Fruit fly (Drosophila melanogaster) whole organism, prepupa: Measurements from ENCODE around the gene beat-VI.

ENCODE experiments used
- CG10631 ChIP-seq: fragments of 200-800 bp; sonication (Bioruptor generic); optimal IDR thresholded peaks from 2 replicates; lab custom pipeline; 2016; ENCODE audit warnings: missing biosample characterization, missing genetic modification characterization
- CG11294 ChIP-seq: fragments of 200-800 bp; sonication (Bioruptor generic); IDR thresholded peaks from 2 replicates; pipeline ENCODE4 v1.3.6; 2022; ENCODE audit warnings: missing biosample characterization, missing genetic modification characterization
- CG11762 ChIP-seq: fragments of 200-800 bp; sonication (Bioruptor generic); optimal IDR thresholded peaks from 3 replicates; lab custom pipeline; 2016; ENCODE audit warnings: missing biosample characterization, missing genetic modification characterization; ENCODE audit not compliant: insufficient read depth
- CG1621 ChIP-seq: fragments of 200-800 bp; sonication (Bioruptor generic); optimal IDR thresholded peaks from 3 replicates; lab custom pipeline; 2018; ENCODE audit warnings: missing biosample characterization, mild to moderate bottlenecking, missing genetic modification characterization
- CG16779 ChIP-seq: fragments of 200-800 bp; sonication (Bioruptor generic); optimal IDR thresholded peaks from 3 replicates; lab custom pipeline; 2017; ENCODE audit warnings: missing biosample characterization, mild to moderate bottlenecking, missing genetic modification characterization
- CG3032 ChIP-seq: fragments of 200-800 bp; optimal IDR thresholded peaks from 2 replicates; lab custom pipeline; 2019; ENCODE audit warnings: missing biosample characterization, mild to moderate bottlenecking, missing genetic modification characterization, moderate library complexity
- CG31627 ChIP-seq: fragments of 200-800 bp; sonication (Bioruptor generic); optimal IDR thresholded peaks from 3 replicates; lab custom pipeline; 2016; ENCODE audit warnings: missing biosample characterization, missing genetic modification characterization
- CG32006 ChIP-seq: fragments of 200-800 bp; sonication (Bioruptor generic); optimal IDR thresholded peaks from 3 replicates; lab custom pipeline; 2017; ENCODE audit warnings: missing biosample characterization, mild to moderate bottlenecking, missing genetic modification characterization
- CG3919 ChIP-seq: fragments of 200-800 bp; sonication (Bioruptor generic); optimal IDR thresholded peaks from 3 replicates; lab custom pipeline; 2016; ENCODE audit warnings: missing biosample characterization, missing genetic modification characterization
- CG6163 ChIP-seq: fragments of 200-800 bp; sonication (Bioruptor generic); IDR thresholded peaks from 3 replicates; pipeline ENCODE4 v1.3.6; 2022; ENCODE audit warnings: missing biosample characterization, missing genetic modification characterization
- CG6276 ChIP-seq: fragments of 200-800 bp; sonication (Bioruptor generic); optimal IDR thresholded peaks from 2 replicates; lab custom pipeline; 2017; ENCODE audit warnings: missing biosample characterization, mild to moderate bottlenecking, missing genetic modification characterization
- CG6808 ChIP-seq: fragments of 200-800 bp; sonication (Bioruptor generic); optimal IDR thresholded peaks from 3 replicates; lab custom pipeline; 2017; ENCODE audit warnings: missing biosample characterization, missing genetic modification characterization, mild to moderate bottlenecking, moderate library complexity, missing genetic modification reagents
- CG7368 ChIP-seq: fragments of 200-800 bp; sonication (Bioruptor generic); optimal IDR thresholded peaks from 3 replicates; lab custom pipeline; 2016; ENCODE audit warnings: missing biosample characterization, missing genetic modification characterization
- CG8319 ChIP-seq: fragments of 200-800 bp; sonication (Bioruptor generic); optimal IDR thresholded peaks from 3 replicates; lab custom pipeline; 2016; ENCODE audit warnings: missing biosample characterization, missing genetic modification characterization
- CG9139 ChIP-seq: fragments of 200-800 bp; sonication (Bioruptor generic); optimal IDR thresholded peaks from 3 replicates; lab custom pipeline; 2017; ENCODE audit warnings: missing biosample characterization, mild to moderate bottlenecking, missing genetic modification characterization
- Eip93F ChIP-seq: fragments of 200-800 bp; sonication (Bioruptor generic); optimal IDR thresholded peaks from 2 replicates; lab custom pipeline; 2016; ENCODE audit warnings: missing biosample characterization, mild to moderate bottlenecking, missing genetic modification characterization
- Ets21C ChIP-seq: fragments of 200-800 bp; sonication (Bioruptor generic); optimal IDR thresholded peaks from 3 replicates; lab custom pipeline; 2016; ENCODE audit warnings: missing biosample characterization, missing genetic modification characterization
- Ets96B ChIP-seq: fragments of 200-800 bp; optimal IDR thresholded peaks from 2 replicates; lab custom pipeline; 2019; ENCODE audit warnings: missing biosample characterization, mild to moderate bottlenecking, missing genetic modification characterization, moderate library complexity
- Gug ChIP-seq: fragments of 200-800 bp; sonication (Bioruptor generic); IDR thresholded peaks from 2 replicates; pipeline ENCODE4 v1.3.6; 2022; ENCODE audit warnings: missing biosample characterization, missing genetic modification characterization
- Hr39 ChIP-seq: fragments of 200-800 bp; sonication (Bioruptor generic); optimal IDR thresholded peaks from 2 replicates; lab custom pipeline; 2016; ENCODE audit warnings: missing biosample characterization, missing genetic modification characterization
- Hr4 ChIP-seq: fragments of 200-800 bp; sonication (Bioruptor generic); optimal IDR thresholded peaks from 3 replicates; lab custom pipeline; 2016; ENCODE audit warnings: missing biosample characterization, missing genetic modification characterization
- Lpt ChIP-seq: fragments of 200-800 bp; sonication (Bioruptor generic); optimal IDR thresholded peaks from 3 replicates; lab custom pipeline; 2016; ENCODE audit warnings: missing biosample characterization, missing genetic modification characterization
- Met ChIP-seq: fragments of 200-800 bp; sonication (Bioruptor generic); optimal IDR thresholded peaks from 3 replicates; lab custom pipeline; 2016; ENCODE audit warnings: missing biosample characterization, missing genetic modification characterization
- Smox ChIP-seq: fragments of 200-800 bp; sonication (Bioruptor generic); optimal IDR thresholded peaks from 3 replicates; lab custom pipeline; 2016; ENCODE audit warnings: missing biosample characterization, missing genetic modification characterization
- Sox102F ChIP-seq: fragments of 200-800 bp; sonication (Bioruptor generic); optimal IDR thresholded peaks from 2 replicates; lab custom pipeline; 2016; ENCODE audit warnings: missing biosample characterization, mild to moderate bottlenecking, missing genetic modification characterization
- Sox15 ChIP-seq: fragments of 200-800 bp; sonication (Bioruptor generic); optimal IDR thresholded peaks from 3 replicates; lab custom pipeline; 2016; ENCODE audit warnings: missing biosample characterization, missing genetic modification characterization
- achi ChIP-seq: fragments of 200-800 bp; sonication (Bioruptor generic); optimal IDR thresholded peaks from 3 replicates; lab custom pipeline; 2016; ENCODE audit warnings: missing biosample characterization, missing genetic modification characterization
- acj6 ChIP-seq: fragments of 200-800 bp; sonication (Bioruptor generic); optimal IDR thresholded peaks from 3 replicates; lab custom pipeline; 2016; ENCODE audit warnings: missing biosample characterization, missing genetic modification characterization
- esn ChIP-seq: fragments of 200-800 bp; sonication (Bioruptor generic); optimal IDR thresholded peaks from 2 replicates; lab custom pipeline; 2016; ENCODE audit warnings: missing biosample characterization, mild to moderate bottlenecking, missing genetic modification characterization, moderate library complexity
- fd59A ChIP-seq: fragments of 200-800 bp; sonication (Bioruptor generic); optimal IDR thresholded peaks from 2 replicates; lab custom pipeline; 2017; ENCODE audit warnings: missing biosample characterization, mild to moderate bottlenecking, missing genetic modification characterization, missing genetic modification reagents
- fd85E ChIP-seq: fragments of 200-800 bp; sonication (Bioruptor generic); optimal IDR thresholded peaks from 3 replicates; lab custom pipeline; 2016; ENCODE audit warnings: missing biosample characterization, missing genetic modification characterization
- lz ChIP-seq: fragments of 200-800 bp; sonication (Bioruptor generic); optimal IDR thresholded peaks from 3 replicates; lab custom pipeline; 2016; ENCODE audit warnings: missing biosample characterization, missing genetic modification characterization
- net ChIP-seq: fragments of 200-800 bp; sonication (Bioruptor generic); optimal IDR thresholded peaks from 3 replicates; lab custom pipeline; 2016; ENCODE audit warnings: missing biosample characterization, missing genetic modification characterization
- ss ChIP-seq, 2 experiments: fragments of 200-800 bp; sonication (Bioruptor generic); optimal IDR thresholded peaks; 2 replicates in 1 of 2; 3 replicates in 1 of 2; lab custom pipeline; 2017 to 2018; ENCODE audit warnings: mild to moderate bottlenecking in 2 of 2, missing biosample characterization in 2 of 2, missing genetic modification characterization in 2 of 2, moderate library complexity in 1 of 2
- svp ChIP-seq: fragments of 200-800 bp; sonication (Bioruptor generic); peaks from one replicate; lab custom pipeline; 2016; ENCODE audit warnings: missing biosample characterization, missing genetic modification characterization
- vri ChIP-seq: fragments of 200-800 bp; sonication (Bioruptor generic); optimal IDR thresholded peaks from 3 replicates; lab custom pipeline; 2016; ENCODE audit warnings: missing biosample characterization, mild to moderate bottlenecking, missing genetic modification characterization

The beat-VI gene

DNA sequence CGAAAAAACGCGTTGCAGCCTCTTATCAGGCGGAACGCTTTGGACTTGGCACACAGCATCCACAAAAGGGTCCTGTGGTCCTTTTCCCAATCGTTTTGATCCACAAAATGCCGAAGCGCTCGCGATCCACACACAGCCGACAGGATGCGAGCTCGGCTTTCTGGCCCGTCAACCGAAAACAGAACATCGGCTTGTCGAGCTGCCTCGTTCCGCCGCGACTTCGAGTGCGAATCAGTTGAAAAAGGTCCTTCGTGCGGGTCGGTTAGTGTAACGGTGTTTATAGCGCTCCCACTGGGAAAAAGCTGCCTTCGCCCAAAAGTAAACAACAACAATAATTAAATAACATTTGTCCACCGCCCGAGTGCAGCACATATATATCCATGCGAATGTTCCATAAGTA lies at the start of gene beat-VI:
Gene beat-VI, plus strand, starts transcription at position 255 of the 400 bp plus-strand sequence.
- TF ChIP-seq svp (GFP tag; lab: Kevin White, UChicago), result peak; percentile 46
- no peak for TF ChIP-seq fd85E (GFP tag; lab: Kevin White, UChicago)

DNA sequence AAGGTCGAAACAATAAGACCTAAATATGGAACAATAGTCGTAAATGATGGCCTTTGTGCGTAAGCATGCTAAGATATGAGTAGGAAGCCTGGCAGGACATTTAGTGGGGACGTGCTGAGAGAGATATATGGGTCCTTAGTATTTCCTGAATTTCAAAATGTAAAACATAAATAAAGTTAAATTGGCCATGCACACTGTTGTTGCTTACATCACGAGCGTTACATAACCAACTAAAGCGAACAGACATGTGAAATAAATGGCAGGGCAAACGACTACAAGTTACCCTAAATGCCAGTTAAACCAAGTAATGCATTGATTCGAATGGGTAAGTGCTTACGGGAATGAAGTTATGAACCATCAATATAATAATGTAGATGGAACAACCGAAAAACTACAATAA lies 42.2 kb upstream of the beat-VI start:
- TF ChIP-seq svp (GFP tag; lab: Kevin White, UChicago), result no peak
- TF ChIP-seq lz (GFP tag; lab: Kevin White, UChicago), result no peak
- no peak for TF ChIP-seq CG6163 (GFP tag; lab: Robert Waterston, UW)
- no peak for TF ChIP-seq net (GFP tag; lab: Kevin White, UChicago)
- TF ChIP-seq Lpt, result no peak
- no peak for TF ChIP-seq ss (GFP tag; optimal IDR thresholded peaks at IDR 0.05; lab: Kevin White, UChicago)
- no peak for TF ChIP-seq CG6276 (GFP tag; lab: Kevin White, UChicago)
- no peak for TF ChIP-seq CG3919 (GFP tag; lab: Kevin White, UChicago)
- TF ChIP-seq esn (GFP tag; lab: Kevin White, UChicago), result no peak
- TF ChIP-seq CG8319 (GFP tag; lab: Kevin White, UChicago), result no peak
- no peak for TF ChIP-seq CG3032
- no peak for TF ChIP-seq Sox15
- TF ChIP-seq, all 60 proteins: peak for 0

DNA sequence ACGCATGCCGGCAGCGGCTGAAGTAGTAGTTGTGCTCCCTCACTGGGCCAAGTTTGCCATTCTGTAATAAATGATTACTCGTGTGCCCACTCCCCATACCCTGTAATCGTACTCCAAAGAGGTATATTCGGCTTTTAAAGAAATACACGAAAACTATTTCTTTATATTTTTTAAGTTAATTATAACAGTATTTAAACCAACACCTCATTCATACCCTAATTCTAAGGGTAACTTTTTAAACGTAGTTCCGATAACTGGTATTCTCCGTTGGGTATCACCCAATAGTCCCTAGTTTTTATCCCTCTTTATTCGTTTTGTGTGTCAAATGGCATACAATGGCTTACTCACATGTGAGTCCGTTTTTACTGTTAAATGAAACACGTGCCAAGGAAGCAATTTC lies 40.4 kb upstream of the beat-VI start:
- TF ChIP-seq Smox (GFP tag; lab: Kevin White, UChicago) (no peak), Hr4 (GFP tag; lab: Kevin White, UChicago) (no peak), Eip93F (GFP tag; lab: Kevin White, UChicago) (no peak), Ets21C (GFP tag; lab: Kevin White, UChicago) (no peak), CG32006 (GFP tag; lab: Kevin White, UChicago) (no peak), CG31627 (no peak), fd59A (GFP tag; lab: Kevin White, UChicago) (no peak), CG7368 (GFP tag; lab: Kevin White, UChicago) (no peak), CG3032 (no peak), CG6808 (GFP tag; lab: Kevin White, UChicago) (no peak), CG16779 (tag; lab: Kevin White, UChicago) (no peak), CG10631 (no peak), CG1621 (tag; lab: Kevin White, UChicago) (no peak), vri (GFP tag; lab: Kevin White, UChicago) (no peak), acj6 (GFP tag; lab: Kevin White, UChicago) (no peak), Gug (GFP tag; lab: Robert Waterston, UW) (no peak), CG11762 (GFP tag; lab: Kevin White, UChicago) (no peak), Met (no peak), CG3919 (GFP tag; lab: Kevin White, UChicago) (no peak), svp (GFP tag; lab: Kevin White, UChicago) (no peak)

DNA sequence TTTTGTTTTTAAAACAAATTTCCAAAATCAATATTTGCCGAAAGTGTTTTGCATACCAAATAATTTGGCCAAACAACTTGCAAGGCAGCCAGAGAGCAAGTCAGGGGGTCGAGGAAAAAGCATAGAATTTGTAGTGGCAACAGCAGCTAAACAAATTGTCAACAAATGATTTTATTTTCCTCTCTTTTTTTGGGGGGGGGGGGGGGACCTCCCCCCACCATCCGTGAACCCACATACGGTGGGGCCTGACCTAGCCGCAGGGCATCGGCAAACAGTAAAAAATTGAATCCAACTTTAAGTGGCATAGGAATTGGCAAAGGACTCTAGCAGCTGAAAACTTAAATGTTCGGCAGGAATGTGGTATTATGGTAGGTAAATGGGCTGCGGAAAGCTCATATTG lies 28.1 kb upstream of the beat-VI start:
- TF ChIP-seq Hr39 (GFP tag; lab: Kevin White, UChicago) (no peak), Eip93F (GFP tag; lab: Kevin White, UChicago) (no peak), acj6 (GFP tag; lab: Kevin White, UChicago) (no peak), Ets21C (GFP tag; lab: Kevin White, UChicago) (no peak), Met (no peak), achi (GFP tag; lab: Kevin White, UChicago) (no peak), Sox102F (no peak), Ets96B (no peak), CG6276 (GFP tag; lab: Kevin White, UChicago) (no peak), fd59A (GFP tag; lab: Kevin White, UChicago) (no peak), fd85E (GFP tag; lab: Kevin White, UChicago) (no peak), net (GFP tag; lab: Kevin White, UChicago) (no peak), CG9139 (GFP tag; lab: Kevin White, UChicago) (no peak), CG11762 (GFP tag; lab: Kevin White, UChicago) (no peak), CG11294 (no peak)
